Fruit fly (Drosophila melanogaster): ENCODE results near the gene Cdk8.

The Cdk8 gene

dm6 chr3L:9856430-9857218 lies 18.2 kb upstream of the Cdk8 start (continued):
- TF ChIP-seq CG10321 (GFP tag; IDR thresholded peaks at IDR 0.05) (peak; percentile 45; the same call in 1 of the 2 replicates), CG3726 (GFP tag; IDR thresholded peaks at IDR 0.05) (peak; percentile 84; the same call in 1 of the 3 replicates), CG4617 (GFP tag; optimal IDR thresholded peaks at IDR 0.05; ENCODE audit: borderline replicate concordance) (peak; percentile 23), CG7786 (GFP tag; optimal IDR thresholded peaks at IDR 0.05) (no peak), Chrac-16 (GFP tag; optimal IDR thresholded peaks at IDR 0.05) (peak; percentile 74), CG14965 (GFP tag; optimal IDR thresholded peaks at IDR 0.05; ENCODE audit: borderline replicate concordance) (no peak), Oli (tag; optimal IDR thresholded peaks at IDR 0.05) (peak; percentile 82), HLH3B (GFP tag; IDR thresholded peaks at IDR 0.05) (peak; percentile 85), CG13424 (tag; optimal IDR thresholded peaks at IDR 0.05) (peak; percentile 86), gsb-n (tag; optimal IDR thresholded peaks at IDR 0.05) (peak; percentile 94), abd-A (tag; optimal IDR thresholded peaks at IDR 0.05) (peak; percentile 90), mirr (GFP tag; optimal IDR thresholded peaks at IDR 0.05) (no peak), vvl (GFP tag; IDR thresholded peaks at IDR 0.05) (peak; percentile 94), Dbx (GFP tag; IDR thresholded peaks at IDR 0.05) (peak; percentile 41; the same call in 1 of the 3 replicates), CG6689 (GFP tag; IDR thresholded peaks at IDR 0.05) (peak; percentile 88), run (tag; optimal IDR thresholded peaks at IDR 0.05) (peak; percentile 60), en (GFP tag; optimal IDR thresholded peaks at IDR 0.05) (no peak), wdn (GFP tag; IDR thresholded peaks at IDR 0.05) (0 out of 2 replicates have a peak, but pooled peaks have one; percentile 25), Rx (GFP tag; IDR thresholded peaks at IDR 0.05) (peak; percentile 59), Stat92E (GFP tag; optimal IDR thresholded peaks at IDR 0.05) (no peak), Bgb (GFP tag; IDR thresholded peaks at IDR 0.05; ENCODE audit: partially characterized antibody) (no peak), CG6683 (GFP tag; optimal IDR thresholded peaks at IDR 0.05) (peak; percentile 29), H15 (GFP tag; IDR thresholded peaks at IDR 0.05) (peak; percentile 81), sd (tag; optimal IDR thresholded peaks at IDR 0.05) (no peak), prd (optimal IDR thresholded peaks at IDR 0.05) (no peak), prd (GFP tag; IDR thresholded peaks at IDR 0.05) (peak; percentile 93), Kr (GFP tag; optimal IDR thresholded peaks at IDR 0.05) (peak; percentile 2), z (GFP tag; IDR thresholded peaks at IDR 0.05) (no peak), pzg (GFP tag; optimal IDR thresholded peaks at IDR 0.05) (no peak), CG15269 (tag; optimal IDR thresholded peaks at IDR 0.05) (peak; percentile 80), unpg (GFP tag; optimal IDR thresholded peaks at IDR 0.05) (peak; percentile 92), Awh (GFP tag; IDR thresholded peaks at IDR 0.05) (peak; percentile 88), CG6254 (GFP tag; optimal IDR thresholded peaks at IDR 0.05) (peak; percentile 87), Blimp-1 (GFP tag; optimal IDR thresholded peaks at IDR 0.05) (peak; percentile 91), danr (GFP tag; IDR thresholded peaks at IDR 0.05) (peak; percentile 80), crol (GFP tag; IDR thresholded peaks at IDR 0.05) (no peak), CG17802 (tag; optimal IDR thresholded peaks at IDR 0.05) (no peak), psq (GFP tag; optimal IDR thresholded peaks at IDR 0.05) (peak; percentile 70), B-H1 (GFP tag; IDR thresholded peaks at IDR 0.05) (peak; percentile 59; the same call in 2 of the 3 replicates), Max (GFP tag; optimal IDR thresholded peaks at IDR 0.05) (peak; percentile 34), CG18476 (GFP tag; optimal IDR thresholded peaks at IDR 0.05) (peak; percentile 23), Xrp1 (GFP tag; IDR thresholded peaks at IDR 0.05) (peak; percentile 94), CG1792 (GFP tag; optimal IDR thresholded peaks at IDR 0.05) (no peak), CG32532 (GFP tag; IDR thresholded peaks at IDR 0.05) (peak; percentile 72), CG11247 (GFP tag; IDR thresholded peaks at IDR 0.05) (peak; percentile 68; the same call in 1 of the 2 replicates), BtbVII (GFP tag; optimal IDR thresholded peaks at IDR 0.05) (peak; percentile 33), CG8478 (optimal IDR thresholded peaks at IDR 0.05) (no peak), Doc2 (GFP tag; IDR thresholded peaks at IDR 0.05) (no peak), CG17359 (tag; optimal IDR thresholded peaks at IDR 0.05) (peak; percentile 91)

All from whole organism, embryonic.